Fruit fly (Drosophila melanogaster) whole organism, pupa: Measurements from ENCODE around the gene CG11899.

ENCODE experiments used
- CG10348 ChIP-seq: fragments of 200-800 bp; sonication (Bioruptor generic); IDR thresholded peaks from 2 replicates; pipeline ENCODE4 v1.3.6; 2022; ENCODE audit warnings: missing biosample characterization, missing genetic modification characterization
- CG12605 ChIP-seq: fragments of 200-800 bp; sonication (Bioruptor generic); IDR thresholded peaks from 2 replicates; pipeline ENCODE4 v1.3.6; 2022; ENCODE audit warnings: missing biosample characterization, missing genetic modification characterization
- CG13204 ChIP-seq: fragments of 200-800 bp; sonication (Bioruptor generic); optimal IDR thresholded peaks from 2 replicates; lab custom pipeline; 2018; ENCODE audit warnings: missing biosample characterization, mild to moderate bottlenecking, missing genetic modification characterization, moderate library complexity
- CG14655 ChIP-seq: fragments of 200-800 bp; sonication (Bioruptor generic); optimal IDR thresholded peaks from 3 replicates; lab custom pipeline; 2017; ENCODE audit warnings: mild to moderate bottlenecking, missing biosample characterization, missing genetic modification reagents, missing genetic modification characterization
- CG15710 ChIP-seq: fragments of 200-800 bp; sonication (Bioruptor generic); optimal IDR thresholded peaks from 2 replicates; lab custom pipeline; 2018; ENCODE audit warnings: missing biosample characterization, mild to moderate bottlenecking, missing genetic modification characterization, moderate library complexity
- CG17806 ChIP-seq: fragments of 200-800 bp; sonication (Bioruptor generic); optimal IDR thresholded peaks from 2 replicates; lab custom pipeline; 2018; ENCODE audit warnings: missing biosample characterization, mild to moderate bottlenecking, missing genetic modification characterization, moderate library complexity
- CG32121 ChIP-seq: fragments of 200-800 bp; sonication (Bioruptor generic); IDR thresholded peaks from 2 replicates; pipeline ENCODE4 v1.3.6; 2022; ENCODE audit warnings: missing biosample characterization, missing genetic modification characterization
- CG34367 ChIP-seq: fragments of 200-800 bp; sonication (Bioruptor generic); optimal IDR thresholded peaks from 2 replicates; lab custom pipeline; 2018; ENCODE audit warnings: missing biosample characterization, mild to moderate bottlenecking, missing genetic modification characterization
- CG4496 ChIP-seq: fragments of 200-800 bp; sonication (Bioruptor generic); IDR thresholded peaks from 3 replicates; pipeline ENCODE4 v1.3.6; 2022; ENCODE audit warnings: missing biosample characterization, missing genetic modification characterization
- CG8159 ChIP-seq: fragments of 200-800 bp; sonication (Bioruptor generic); optimal IDR thresholded peaks from 3 replicates; lab custom pipeline; 2018; ENCODE audit warnings: missing biosample characterization, mild to moderate bottlenecking, missing genetic modification characterization, moderate library complexity
- CG8301 ChIP-seq: fragments of 200-800 bp; sonication (Bioruptor generic); optimal IDR thresholded peaks from 2 replicates; lab custom pipeline; 2018; ENCODE audit warnings: missing biosample characterization, mild to moderate bottlenecking, missing genetic modification characterization
- CG9948 ChIP-seq: fragments of 200-800 bp; sonication (Bioruptor generic); optimal IDR thresholded peaks from 2 replicates; lab custom pipeline; 2018; ENCODE audit warnings: missing biosample characterization, mild to moderate bottlenecking, missing genetic modification characterization, moderate library complexity
- D1 ChIP-seq: fragments of 200-800 bp; sonication (Bioruptor generic); optimal IDR thresholded peaks from 2 replicates; lab custom pipeline; 2018; ENCODE audit warnings: missing biosample characterization, mild to moderate bottlenecking, missing genetic modification characterization, moderate library complexity
- EcR ChIP-seq: fragments of 200-800 bp; sonication (Bioruptor generic); optimal IDR thresholded peaks from 3 replicates; lab custom pipeline; 2019; ENCODE audit warnings: missing biosample characterization, missing genetic modification characterization, mild to moderate bottlenecking, moderate library complexity, missing genetic modification reagents
- Ets98B ChIP-seq: fragments of 200-800 bp; sonication (Bioruptor generic); IDR thresholded peaks from 2 replicates; pipeline ENCODE4 v1.3.6; 2022; ENCODE audit warnings: missing biosample characterization, missing genetic modification characterization
- Pif1A ChIP-seq: fragments of 200-800 bp; sonication (Bioruptor generic); optimal IDR thresholded peaks from 3 replicates; lab custom pipeline; 2016; ENCODE audit warnings: missing biosample characterization, missing genetic modification characterization
- Pif1B ChIP-seq: fragments of 200-800 bp; sonication (Bioruptor generic); optimal IDR thresholded peaks from 3 replicates; lab custom pipeline; 2016; ENCODE audit warnings: missing biosample characterization, missing genetic modification characterization
- Snoo ChIP-seq: fragments of 200-800 bp; sonication (Bioruptor generic); optimal IDR thresholded peaks from 3 replicates; lab custom pipeline; 2017; ENCODE audit warnings: missing biosample characterization, mild to moderate bottlenecking, missing genetic modification characterization, inconsistent platforms
- fd96Ca ChIP-seq: fragments of 200-800 bp; sonication (Bioruptor generic); IDR thresholded peaks from 3 replicates; pipeline ENCODE4 v1.3.6; 2022; ENCODE audit warnings: missing biosample characterization, missing genetic modification characterization
- gl ChIP-seq: fragments of 200-800 bp; sonication (Bioruptor generic); optimal IDR thresholded peaks from 2 replicates; lab custom pipeline; 2018; ENCODE audit warnings: missing biosample characterization, mild to moderate bottlenecking, missing genetic modification characterization
- rn ChIP-seq: fragments of 200-800 bp; sonication (Bioruptor generic); IDR thresholded peaks from 2 replicates; pipeline ENCODE4 v1.3.6; 2022; ENCODE audit warnings: missing biosample characterization, missing genetic modification characterization

The CG11899 gene

dm6 chr3R:29210542-29211393 lies 10.5 kb downstream of the CG11899 start:
- TF ChIP-seq CG12605 (GFP tag; lab: Robert Waterston, UW) = peak; percentile 92
- TF ChIP-seq rn = peak; percentile 61
- TF ChIP-seq D1 (tag; lab: Kevin White, UChicago) = peak; percentile 15
- peak; percentile 86 for TF ChIP-seq CG4496 (GFP tag; lab: Robert Waterston, UW)
- TF ChIP-seq Pif1A (GFP tag; lab: Kevin White, UChicago) = peak; percentile 77
- TF ChIP-seq CG34367 (tag; lab: Kevin White, UChicago) = peak; percentile 64
- peak; percentile 88 for TF ChIP-seq EcR (GFP tag; lab: Kevin White, UChicago)
- peak; percentile 83 for TF ChIP-seq Ets98B (GFP tag; lab: Robert Waterston, UW)
- TF ChIP-seq fd96Ca = peak; percentile 79
- peak; percentile 76 for TF ChIP-seq CG8301
- TF ChIP-seq Pif1B (GFP tag; lab: Kevin White, UChicago) = peak; percentile 88
- peak; percentile 69 for TF ChIP-seq CG9948
- peak; percentile 57 for TF ChIP-seq CG13204 (GFP tag; lab: Kevin White, UChicago)
- TF ChIP-seq CG32121 (GFP tag; lab: Robert Waterston, UW) = peak; percentile 76
- peak; percentile 72 for TF ChIP-seq CG10348 (GFP tag; lab: Robert Waterston, UW)
- peak; percentile 73 for TF ChIP-seq Snoo (tag; lab: Kevin White, UChicago)
- TF ChIP-seq CG14655 = peak; percentile 86
- peak; percentile 54 for TF ChIP-seq CG17806
- peak; percentile 40 for TF ChIP-seq gl (tag; lab: Kevin White, UChicago)
- peak; percentile 76 for TF ChIP-seq CG8159
- TF ChIP-seq CG15710 (tag; lab: Kevin White, UChicago) = peak; percentile 80
- TF ChIP-seq, all 21 proteins: peak for 21

DNA sequence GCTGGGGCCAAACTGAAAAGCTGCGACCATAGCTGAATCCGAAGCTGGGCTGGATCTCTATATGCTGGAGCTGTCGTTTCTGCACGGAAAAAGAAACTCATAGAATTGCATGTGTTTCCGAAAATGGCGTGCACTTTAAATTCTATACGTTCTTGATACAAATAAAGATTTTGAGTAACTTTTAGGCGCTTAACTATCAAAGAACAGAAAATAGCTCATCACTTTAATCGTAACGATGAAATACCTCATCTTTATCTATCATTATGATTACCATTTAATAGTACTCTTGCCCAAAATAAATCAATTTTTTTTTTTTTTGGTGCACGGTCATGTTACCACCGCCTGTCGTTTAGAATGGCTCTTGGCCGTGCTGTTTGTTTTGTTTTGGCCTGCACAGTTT lies 11.4 kb downstream of the CG11899 start:
- TF ChIP-seq CG9948 = peak; percentile 50
- peak; percentile 44; the same call in 1 of the 3 replicates for TF ChIP-seq fd96Ca
- peak; percentile 86 for TF ChIP-seq CG14655
- peak; percentile 19 for TF ChIP-seq Pif1B (GFP tag; lab: Kevin White, UChicago)
- no peak for TF ChIP-seq CG12605 (GFP tag; lab: Robert Waterston, UW)
- peak; percentile 79 for TF ChIP-seq CG8301
- no peak for TF ChIP-seq CG10348 (GFP tag; lab: Robert Waterston, UW)
- TF ChIP-seq CG32121 (GFP tag; lab: Robert Waterston, UW) = peak; percentile 43; the same call in 1 of the 2 replicates
- peak; percentile 60; the same call in 2 of the 3 replicates for TF ChIP-seq CG4496 (GFP tag; lab: Robert Waterston, UW)
- no peak for TF ChIP-seq EcR (GFP tag; lab: Kevin White, UChicago)
- TF ChIP-seq Ets98B (GFP tag; lab: Robert Waterston, UW) = peak; percentile 23; the same call in 1 of the 2 replicates
- peak; percentile 19 for TF ChIP-seq CG8159
- TF ChIP-seq CG17806 = peak; percentile 19
- TF ChIP-seq CG13204 (GFP tag; lab: Kevin White, UChicago) = no peak

DNA sequence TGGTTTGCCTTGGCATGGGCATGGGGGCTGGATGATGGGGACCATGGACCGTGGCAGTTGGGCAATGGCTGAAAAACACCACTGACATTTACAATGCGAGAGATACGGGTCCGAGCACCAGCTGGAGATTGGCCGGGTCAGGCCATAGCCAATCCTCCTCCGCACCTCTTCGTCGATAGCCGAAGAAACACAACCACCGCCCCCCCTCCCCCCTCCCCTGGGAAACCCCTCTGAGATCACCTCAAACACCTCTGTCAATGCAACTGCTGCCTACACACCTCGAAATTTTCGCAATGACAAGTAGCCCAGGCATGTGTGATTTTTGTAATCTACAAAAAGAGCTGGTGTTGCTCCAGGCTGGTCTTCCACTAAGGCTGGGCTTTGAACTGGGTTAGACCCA lies 12.3 kb downstream of the CG11899 start:
- TF ChIP-seq CG8301 = no peak
- TF ChIP-seq Pif1B (GFP tag; lab: Kevin White, UChicago) = no peak
- TF ChIP-seq fd96Ca = no peak
- TF ChIP-seq Snoo (tag; lab: Kevin White, UChicago) = no peak
- TF ChIP-seq EcR (GFP tag; lab: Kevin White, UChicago) = no peak
- TF ChIP-seq CG9948 = no peak
- TF ChIP-seq CG12605 (GFP tag; lab: Robert Waterston, UW) = no peak
- TF ChIP-seq D1 (tag; lab: Kevin White, UChicago) = no peak
- TF ChIP-seq Pif1A (GFP tag; lab: Kevin White, UChicago) = no peak

DNA sequence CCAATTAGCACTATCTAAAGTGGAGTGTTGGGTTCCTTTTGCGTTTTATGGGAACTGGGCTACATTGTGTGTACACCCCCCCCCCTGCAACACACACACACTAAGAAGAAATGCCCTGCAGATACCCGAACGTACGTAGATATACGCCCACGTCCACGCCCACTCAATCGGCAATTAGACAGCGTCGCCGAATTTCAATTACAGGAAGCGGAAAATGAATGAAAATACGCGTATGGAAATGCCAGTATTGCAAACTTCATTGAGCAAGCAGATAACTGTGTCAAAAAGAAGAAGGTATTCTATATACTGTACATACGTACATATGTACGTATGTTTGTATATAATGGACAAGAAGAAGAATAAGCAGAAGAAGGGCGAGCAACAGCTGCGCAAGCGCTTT lies 13.2 kb downstream of the CG11899 start:
- no peak for TF ChIP-seq CG14655
- TF ChIP-seq gl (tag; lab: Kevin White, UChicago) = no peak
- no peak for TF ChIP-seq rn
- no peak for TF ChIP-seq Snoo (tag; lab: Kevin White, UChicago)
- no peak for TF ChIP-seq CG13204 (GFP tag; lab: Kevin White, UChicago)
- no peak for TF ChIP-seq CG17806
- no peak for TF ChIP-seq CG9948

dm6 chr3R:29214262-29214661 lies 14.0 kb downstream of the CG11899 start:
- TF ChIP-seq CG8159 (peak; percentile 100), CG9948 (peak; percentile 99), CG13204 (GFP tag; lab: Kevin White, UChicago) (peak; percentile 99), CG14655 (peak; percentile 100), D1 (tag; lab: Kevin White, UChicago) (peak; percentile 99), rn (peak; percentile 99), Pif1A (GFP tag; lab: Kevin White, UChicago) (peak; percentile 100), CG17806 (peak; percentile 100), CG34367 (tag; lab: Kevin White, UChicago) (peak; percentile 100), CG12605 (GFP tag; lab: Robert Waterston, UW) (peak; percentile 100), CG8301 (peak; percentile 100), CG15710 (tag; lab: Kevin White, UChicago) (peak; percentile 100), Snoo (tag; lab: Kevin White, UChicago) (peak; percentile 100), Pif1B (GFP tag; lab: Kevin White, UChicago) (peak; percentile 100), gl (tag; lab: Kevin White, UChicago) (peak; percentile 99), EcR (GFP tag; lab: Kevin White, UChicago) (peak; percentile 99), CG10348 (GFP tag; lab: Robert Waterston, UW) (peak; percentile 96), CG4496 (GFP tag; lab: Robert Waterston, UW) (peak; percentile 100), Ets98B (GFP tag; lab: Robert Waterston, UW) (peak; percentile 100), fd96Ca (peak; percentile 100), CG32121 (GFP tag; lab: Robert Waterston, UW) (peak; percentile 100)
